Worm (Caenorhabditis elegans): ENCODE results near the gene nhr-123.

DNA sequence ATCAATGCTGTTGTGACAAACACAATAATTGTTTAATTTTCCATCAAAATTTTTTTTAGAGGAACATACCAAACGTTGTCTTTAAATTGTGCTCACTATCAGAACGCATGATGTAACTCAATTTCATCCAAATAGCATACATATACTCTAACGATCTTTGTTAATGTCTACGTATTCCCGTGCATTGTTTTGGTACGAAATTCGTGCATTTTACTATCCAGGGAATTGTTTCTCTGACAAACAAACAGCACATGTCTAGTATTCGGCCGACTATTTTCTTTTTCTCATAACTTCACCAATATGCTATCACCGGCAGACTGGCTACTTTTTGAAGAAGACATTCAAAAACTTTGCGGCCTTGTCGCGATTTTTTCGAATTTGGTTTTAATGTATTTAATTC lies 40.2 kb downstream of the nhr-123 start, which contains the start of gene str-196:
- TF ChIP-seq bed-2 (GFP tag; IDR thresholded peaks at IDR 0.05) = no peak
- no peak for TF ChIP-seq ama-1 (optimal IDR thresholded peaks at IDR 0.05)
- no peak for TF ChIP-seq ama-1 (GFP tag; optimal IDR thresholded peaks at IDR 0.05)
- TF ChIP-seq hsf-1 (GFP tag; IDR thresholded peaks at IDR 0.05) = no peak
- no peak for TF ChIP-seq unc-62 (GFP tag; optimal IDR thresholded peaks at IDR 0.05)
- TF ChIP-seq mxl-1 (tag; optimal IDR thresholded peaks at IDR 0.05) = no peak
- no peak for TF ChIP-seq tbp1 (GFP tag; optimal IDR thresholded peaks at IDR 0.05)
- TF ChIP-seq ztf-25 (GFP tag; IDR thresholded peaks at IDR 0.05) = no peak
- TF ChIP-seq attf-5 (GFP tag; optimal IDR thresholded peaks at IDR 0.05) = no peak
- TF ChIP-seq nhr-90 (tag; optimal IDR thresholded peaks at IDR 0.05) = no peak
- TF ChIP-seq nhr-27 (tag; optimal IDR thresholded peaks at IDR 0.05) = no peak
- TF ChIP-seq egrh-3 (GFP tag; IDR thresholded peaks at IDR 0.05) = no peak
- TF ChIP-seq nfya-1 (tag; optimal IDR thresholded peaks at IDR 0.05; ENCODE audit: borderline replicate concordance, insufficient read depth) = no peak
- no peak for TF ChIP-seq F10E7.11 (tag; optimal IDR thresholded peaks at IDR 0.05)

Data from whole organism, young adult.